Worm (Caenorhabditis elegans): ENCODE data around the gene srab-7.

Gene srab-7

DNA sequence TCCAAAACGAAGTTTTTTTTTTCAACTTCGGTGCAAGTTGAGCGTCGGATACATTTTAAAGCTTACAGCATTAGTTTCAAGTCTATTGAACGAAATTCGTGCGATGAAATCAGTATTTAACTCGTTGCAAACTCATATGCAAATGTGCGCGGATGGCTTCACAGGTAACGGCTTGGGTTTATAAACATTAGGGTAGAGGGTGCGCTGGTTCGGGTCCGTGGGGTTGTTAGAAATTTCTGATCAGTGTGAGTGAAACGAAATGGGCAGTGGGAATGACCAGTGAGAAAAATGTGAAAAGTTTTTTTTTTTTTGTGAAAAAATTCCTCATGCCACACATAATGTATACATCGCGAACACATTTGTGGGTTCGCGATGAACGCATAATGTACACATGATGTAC, 8.2 kb upstream of the srab-7 start:
- TF ChIP-seq flt-1 (GFP tag; IDR thresholded peaks at IDR 0.05): no peak
- TF ChIP-seq F13C5.2 (tag; optimal IDR thresholded peaks at IDR 0.05): no peak
- TF ChIP-seq scrt-1 (GFP tag; IDR thresholded peaks at IDR 0.05): no peak
- no peak for TF ChIP-seq hmbx-1 (tag; optimal IDR thresholded peaks at IDR 0.05)

- no peak for TF ChIP-seq hmg-4 (GFP tag; optimal IDR thresholded peaks at IDR 0.05)
Observed at ce11 chrV:3162299-3162698, 7.3 kb upstream of the srab-7 start.

DNA sequence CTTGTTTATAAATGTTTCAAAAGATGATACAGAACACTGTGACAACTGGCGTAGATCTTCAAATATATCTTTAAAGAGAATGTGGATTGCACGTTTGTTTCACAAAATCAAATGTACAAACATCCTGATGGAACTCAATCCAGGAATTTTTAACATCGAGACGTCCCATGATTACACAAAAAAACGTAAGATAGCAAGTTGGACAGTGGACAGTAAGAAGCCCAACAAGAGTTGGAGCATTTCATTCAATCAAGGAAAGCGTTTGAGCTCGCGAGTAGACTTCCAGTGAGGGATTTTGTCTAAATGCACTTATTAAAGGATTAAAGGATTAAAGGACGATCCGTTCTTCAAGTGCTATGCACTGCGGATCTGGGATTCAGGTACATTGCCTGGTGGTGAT, 4.3 kb upstream of the srab-7 start, which contains the start of gene C36C5.12:
Gene C36C5.12, minus strand, starts transcription at position 101 of the 400 bp plus-strand sequence.
- TF ChIP-seq B0310.2 (tag; optimal IDR thresholded peaks at IDR 0.05): no peak
- no peak for TF ChIP-seq F13C5.2 (tag; optimal IDR thresholded peaks at IDR 0.05)
- no peak for TF ChIP-seq aly-1 (tag; optimal IDR thresholded peaks at IDR 0.05)
- TF ChIP-seq pes-1 (GFP tag; IDR thresholded peaks at IDR 0.05): no peak
- TF ChIP-seq scrt-1 (GFP tag; IDR thresholded peaks at IDR 0.05): no peak

- TF ChIP-seq scrt-1 (GFP tag; IDR thresholded peaks at IDR 0.05): no peak
- no peak for TF ChIP-seq tbx-11 (GFP tag; IDR thresholded peaks at IDR 0.05)
- TF ChIP-seq B0310.2 (tag; optimal IDR thresholded peaks at IDR 0.05): no peak
- no peak for TF ChIP-seq sea-1 (GFP tag; conservative IDR thresholded peaks at IDR 0.05)
- no peak for TF ChIP-seq tra-4 (tag; optimal IDR thresholded peaks at IDR 0.05)
- no peak for TF ChIP-seq flt-1 (GFP tag; IDR thresholded peaks at IDR 0.05)
- no peak for TF ChIP-seq pes-1 (GFP tag; IDR thresholded peaks at IDR 0.05)
- no peak for TF ChIP-seq hmg-4 (GFP tag; optimal IDR thresholded peaks at IDR 0.05)
- no peak for TF ChIP-seq ets-7 (tag; optimal IDR thresholded peaks at IDR 0.05)
- no peak for TF ChIP-seq hnd-1 (tag; optimal IDR thresholded peaks at IDR 0.05)
- no peak for TF ChIP-seq ceh-36 (tag; optimal IDR thresholded peaks at IDR 0.05)
- no peak for TF ChIP-seq ceh-13 (GFP tag; optimal IDR thresholded peaks at IDR 0.05)
Observed at ce11 chrV:3158379-3158778, 3.4 kb upstream of the srab-7 start.

DNA sequence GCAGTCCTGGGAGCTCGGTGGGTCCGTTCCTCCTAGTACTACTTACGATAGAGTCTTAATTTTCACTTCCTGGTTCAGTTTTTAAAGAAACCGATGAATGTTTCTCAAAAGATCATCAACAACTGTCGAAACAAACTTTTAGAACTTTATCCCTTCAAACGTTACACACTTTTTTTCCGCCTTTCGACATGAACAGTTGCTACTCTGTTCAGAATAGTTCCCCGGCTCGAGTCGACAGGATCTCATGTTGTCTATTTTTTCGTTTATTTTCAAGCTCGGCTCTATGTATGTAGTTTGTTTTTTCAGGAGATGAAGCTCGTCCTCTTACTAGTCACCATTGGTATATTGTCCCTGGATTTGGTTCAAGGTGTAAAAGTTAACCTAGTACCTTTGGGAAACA, 1.8 kb upstream of the srab-7 start, which contains the start of gene exh-1:
Gene exh-1, plus strand, starts transcription at position 301 of the 400 bp plus-strand sequence.
- TF ChIP-seq tbx-11 (GFP tag; IDR thresholded peaks at IDR 0.05) (no peak), ama-1 (optimal IDR thresholded peaks at IDR 0.05) (no peak)

DNA sequence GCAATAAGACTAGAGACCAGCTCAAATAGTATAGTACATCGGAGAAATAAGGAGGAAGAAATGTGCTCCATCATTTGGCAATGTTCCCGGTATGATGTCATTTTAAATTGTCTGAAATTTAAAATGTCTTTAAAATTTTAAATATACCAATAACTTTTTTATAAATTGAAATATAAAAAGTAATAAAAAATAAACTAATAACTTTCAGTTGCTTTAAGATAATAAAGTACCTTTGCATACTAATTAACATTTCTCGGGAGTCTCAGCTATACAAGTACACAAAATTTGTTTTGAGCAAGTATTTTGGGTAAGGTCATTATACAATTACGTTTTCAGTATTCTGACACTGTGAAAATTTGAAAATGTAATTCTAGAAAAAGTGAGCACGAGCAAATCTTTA, 3.1 kb downstream of the srab-7 start, which contains the start of gene srab-6:
Gene srab-6, minus strand, starts transcription at position 101 of the 400 bp plus-strand sequence.
- TF ChIP-seq sea-1 (GFP tag; conservative IDR thresholded peaks at IDR 0.05) (no peak), hnd-1 (tag; optimal IDR thresholded peaks at IDR 0.05) (no peak), ceh-36 (tag; optimal IDR thresholded peaks at IDR 0.05) (no peak), hmg-4 (GFP tag; optimal IDR thresholded peaks at IDR 0.05) (no peak), F13C5.2 (tag; optimal IDR thresholded peaks at IDR 0.05) (no peak), B0310.2 (tag; optimal IDR thresholded peaks at IDR 0.05) (no peak), ets-7 (tag; optimal IDR thresholded peaks at IDR 0.05) (no peak), ceh-13 (GFP tag; optimal IDR thresholded peaks at IDR 0.05) (no peak), aly-1 (tag; optimal IDR thresholded peaks at IDR 0.05) (no peak), ama-1 (optimal IDR thresholded peaks at IDR 0.05) (no peak), tbx-11 (GFP tag; IDR thresholded peaks at IDR 0.05) (no peak), flt-1 (GFP tag; IDR thresholded peaks at IDR 0.05) (no peak), tbx-37 (GFP tag; conservative IDR thresholded peaks at IDR 0.05) (no peak), scrt-1 (GFP tag; IDR thresholded peaks at IDR 0.05) (no peak), pes-1 (GFP tag; IDR thresholded peaks at IDR 0.05) (no peak), tra-4 (tag; optimal IDR thresholded peaks at IDR 0.05) (no peak), hmbx-1 (tag; optimal IDR thresholded peaks at IDR 0.05) (no peak)

DNA sequence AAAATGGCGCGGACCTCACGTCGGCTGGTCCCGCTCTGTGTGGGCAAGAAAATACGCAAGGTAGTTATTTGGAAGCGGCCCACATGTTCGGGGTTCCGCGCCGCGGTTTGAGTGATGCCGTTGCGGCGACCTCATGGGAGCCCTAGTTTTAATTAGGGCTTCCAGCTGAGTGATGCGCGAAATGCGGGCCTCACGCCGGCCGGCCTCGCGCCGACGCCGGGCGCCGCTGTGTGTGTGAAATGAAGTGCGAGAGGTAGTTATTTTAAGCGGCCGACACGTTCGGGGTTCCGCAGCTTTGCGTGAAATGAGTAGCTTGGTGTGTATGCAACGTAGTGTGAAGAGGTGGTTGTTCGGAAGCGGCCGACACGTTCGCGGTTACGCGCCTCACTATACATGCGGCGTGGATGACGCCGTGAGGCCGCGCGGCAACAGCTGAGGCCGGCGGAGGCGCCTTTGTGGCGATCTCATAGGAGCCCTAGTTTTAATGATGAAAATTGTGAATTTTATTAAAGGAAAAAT, 5.0 kb downstream of the srab-7 start:
- TF ChIP-seq ceh-36 (tag; optimal IDR thresholded peaks at IDR 0.05): no peak
- TF ChIP-seq sea-1 (GFP tag; conservative IDR thresholded peaks at IDR 0.05): no peak
- no peak for TF ChIP-seq B0310.2 (tag; optimal IDR thresholded peaks at IDR 0.05)
- TF ChIP-seq ets-7 (tag; optimal IDR thresholded peaks at IDR 0.05): no peak
- TF ChIP-seq hnd-1 (tag; optimal IDR thresholded peaks at IDR 0.05): no peak
- TF ChIP-seq pes-1 (GFP tag; IDR thresholded peaks at IDR 0.05): no peak
- TF ChIP-seq tra-4 (tag; optimal IDR thresholded peaks at IDR 0.05): no peak
- no peak for TF ChIP-seq ceh-13 (GFP tag; optimal IDR thresholded peaks at IDR 0.05)
- no peak for TF ChIP-seq flt-1 (GFP tag; IDR thresholded peaks at IDR 0.05)
- no peak for TF ChIP-seq hmbx-1 (tag; optimal IDR thresholded peaks at IDR 0.05)
- no peak for TF ChIP-seq F13C5.2 (tag; optimal IDR thresholded peaks at IDR 0.05)
- no peak for TF ChIP-seq ama-1 (optimal IDR thresholded peaks at IDR 0.05)
- no peak for TF ChIP-seq tbx-37 (GFP tag; conservative IDR thresholded peaks at IDR 0.05)
- TF ChIP-seq aly-1 (tag; optimal IDR thresholded peaks at IDR 0.05): no peak
- TF ChIP-seq hmg-4 (GFP tag; optimal IDR thresholded peaks at IDR 0.05): no peak
- TF ChIP-seq scrt-1 (GFP tag; IDR thresholded peaks at IDR 0.05): no peak
- TF ChIP-seq tbx-11 (GFP tag; IDR thresholded peaks at IDR 0.05): no peak

DNA sequence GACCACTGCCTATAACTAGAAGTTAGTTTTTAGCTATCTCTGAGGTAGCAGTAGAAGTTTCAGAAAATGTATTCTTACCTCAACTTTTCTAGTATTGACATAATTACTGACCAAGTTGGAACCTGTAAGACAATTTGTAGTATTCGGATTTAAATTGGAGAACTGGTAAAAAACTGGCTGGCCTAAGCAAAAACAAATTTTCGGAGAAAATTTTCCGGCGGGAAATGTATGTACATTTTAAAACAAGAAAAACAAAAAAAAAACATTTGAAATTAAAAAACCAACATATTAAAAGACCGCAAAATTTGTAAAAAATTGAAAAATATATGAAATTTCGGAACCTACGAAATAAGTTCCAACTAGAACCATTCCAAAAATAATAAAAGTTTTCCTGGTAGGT, 8.0 kb downstream of the srab-7 start, which contains the start of gene srab-11:
Gene srab-11, minus strand, starts transcription at position 101 of the 400 bp plus-strand sequence.
- TF ChIP-seq F13C5.2 (tag; optimal IDR thresholded peaks at IDR 0.05): no peak
- no peak for TF ChIP-seq tbx-37 (GFP tag; conservative IDR thresholded peaks at IDR 0.05)
- TF ChIP-seq tbx-11 (GFP tag; IDR thresholded peaks at IDR 0.05): no peak
- TF ChIP-seq B0310.2 (tag; optimal IDR thresholded peaks at IDR 0.05): no peak

ce11 chrV:3145241-3145640, 9.7 kb downstream of the srab-7 start:
- TF ChIP-seq flt-1 (GFP tag; IDR thresholded peaks at IDR 0.05): no peak
- TF ChIP-seq hnd-1 (tag; optimal IDR thresholded peaks at IDR 0.05): no peak
- TF ChIP-seq sea-1 (GFP tag; conservative IDR thresholded peaks at IDR 0.05): no peak
- TF ChIP-seq tra-4 (tag; optimal IDR thresholded peaks at IDR 0.05): no peak
- no peak for TF ChIP-seq F13C5.2 (tag; optimal IDR thresholded peaks at IDR 0.05)
- TF ChIP-seq ama-1 (optimal IDR thresholded peaks at IDR 0.05): no peak
- no peak for TF ChIP-seq tbx-37 (GFP tag; conservative IDR thresholded peaks at IDR 0.05)
- TF ChIP-seq ceh-13 (GFP tag; optimal IDR thresholded peaks at IDR 0.05): no peak

All from whole organism, early embryonic.